Fruit fly (Drosophila melanogaster) whole organism, larva: ENCODE results near the gene CG34155.

Experiments used
- noc ChIP-seq: fragments of 200-800 bp; sonication (Bioruptor generic); optimal IDR thresholded peaks from 3 replicates; lab custom pipeline; 2019; ENCODE audit warnings: missing biosample characterization, mild to moderate bottlenecking, missing genetic modification characterization, moderate library complexity

Gene CG34155

dm6 chr3R:30528692-30529305 is 31.2 kb downstream of the CG34155 start:
- TF ChIP-seq noc, result no peak

- no peak for TF ChIP-seq noc
These were observed 33.1 kb downstream of the CG34155 start, which contains the start of gene jdp for dm6 chr3R:30526799-30527465. Gene jdp (minus strand): TSS chr3R:30527037.

- no peak for TF ChIP-seq noc
These were observed 34.4 kb downstream of the CG34155 start for dm6 chr3R:30525629-30526028.

- no peak for TF ChIP-seq noc
These were observed 41.6 kb downstream of the CG34155 start for dm6 chr3R:30518274-30518873.

dm6 chr3R:30514255-30514827 is 45.7 kb downstream of the CG34155 start, which contains the start of the genes CG31524 and CG9698:
Gene CG31524 (minus strand): TSS chr3R:30514355.
Gene CG9698 (plus strand): TSS chr3R:30514777.
- no peak for TF ChIP-seq noc

dm6 chr3R:30512114-30512513 is 47.9 kb downstream of the CG34155 start, which contains the start of gene PH4alphaNE2:
Gene PH4alphaNE2 (minus strand): TSS chr3R:30512214.
- TF ChIP-seq noc, result no peak

dm6 chr3R:30507723-30508122 is 52.3 kb downstream of the CG34155 start, which contains the start of gene CG34041:
Gene CG34041 (plus strand): TSS chr3R:30508023.
- TF ChIP-seq noc, result no peak

- no peak for TF ChIP-seq noc
These were observed 54.4 kb downstream of the CG34155 start, which contains the start of the genes PH4alphaSG1 and CG15539 for dm6 chr3R:30505561-30506037. Gene PH4alphaSG1 (minus strand): TSS chr3R:30505661. Gene CG15539 (plus strand): TSS chr3R:30505987.
